Fruit fly (Drosophila melanogaster): ENCODE data around the gene Met.

Gene Met

DNA sequence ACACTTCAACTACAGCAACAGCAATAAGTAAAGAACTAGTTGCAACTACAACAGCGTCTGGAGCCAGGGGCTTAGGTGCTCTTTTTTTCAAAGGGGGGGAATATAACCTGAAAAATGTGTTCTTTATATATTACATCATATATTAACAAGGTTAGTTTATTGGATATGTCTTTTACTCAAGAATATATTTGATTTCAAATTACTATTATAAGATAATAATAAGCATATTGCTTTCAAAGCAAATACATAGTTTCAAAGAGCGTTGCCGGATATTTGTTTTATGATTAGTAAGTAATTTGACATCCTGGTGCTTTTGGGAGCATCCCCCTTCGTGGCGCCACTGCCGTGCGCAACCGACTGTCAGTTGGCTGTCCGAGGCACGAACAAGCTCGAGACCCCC is 43.2 kb downstream of the Met start (continued):
- TF ChIP-seq MTF-1 (GFP tag; optimal IDR thresholded peaks at IDR 0.05; ENCODE audit: borderline replicate concordance) (no peak), gfzf (GFP tag; optimal IDR thresholded peaks at IDR 0.05) (no peak), Nf-YB (GFP tag; optimal IDR thresholded peaks at IDR 0.05) (no peak), stc (GFP tag; IDR thresholded peaks at IDR 0.05) (peak; percentile 66), CG14710 (tag; optimal IDR thresholded peaks at IDR 0.05) (peak; percentile 40), Fer2 (tag; optimal IDR thresholded peaks at IDR 0.05) (peak; percentile 3), CG12769 (tag; optimal IDR thresholded peaks at IDR 0.05) (no peak), CG32532 (GFP tag; IDR thresholded peaks at IDR 0.05) (no peak), NfI (GFP tag; optimal IDR thresholded peaks at IDR 0.05) (peak; percentile 27), CG12942 (GFP tag; optimal IDR thresholded peaks at IDR 0.05) (peak; percentile 9), kni (GFP tag; optimal IDR thresholded peaks at IDR 0.05) (peak; percentile 19), unpg (GFP tag; optimal IDR thresholded peaks at IDR 0.05) (peak; percentile 59), CkIIα-i1 (GFP tag; IDR thresholded peaks at IDR 0.05) (no peak), sd (tag; optimal IDR thresholded peaks at IDR 0.05) (no peak), Gug (GFP tag; IDR thresholded peaks at IDR 0.05) (peak; percentile 30; the same call in 1 of the 4 replicates), zfh1 (GFP tag; IDR thresholded peaks at IDR 0.05) (0 out of 3 replicates have a peak, but pooled peaks have one; percentile 15), CG5953 (GFP tag; IDR thresholded peaks at IDR 0.05) (no peak), Med (GFP tag) (peak; percentile 18), CG7556 (GFP tag; optimal IDR thresholded peaks at IDR 0.05) (peak; percentile 54), run (tag; optimal IDR thresholded peaks at IDR 0.05) (peak; percentile 40), CG32767 (GFP tag; IDR thresholded peaks at IDR 0.05) (peak; percentile 35; the same call in 1 of the 2 replicates), CG17385 (GFP tag; optimal IDR thresholded peaks at IDR 0.05) (peak; percentile 39), CG3838 (GFP tag; optimal IDR thresholded peaks at IDR 0.05) (no peak), CG13296 (GFP tag; optimal IDR thresholded peaks at IDR 0.05) (peak; percentile 35), CG2712 (tag; optimal IDR thresholded peaks at IDR 0.05) (peak; percentile 60), Chrac-16 (GFP tag; optimal IDR thresholded peaks at IDR 0.05) (peak; percentile 22), lmd (GFP tag; IDR thresholded peaks at IDR 0.05) (peak; percentile 63), emc (GFP tag; optimal IDR thresholded peaks at IDR 0.05) (no peak), twi (tag; optimal IDR thresholded peaks at IDR 0.05) (peak; percentile 16), D19A (tag; optimal IDR thresholded peaks at IDR 0.05) (peak; percentile 58), CG15269 (tag; optimal IDR thresholded peaks at IDR 0.05) (peak; percentile 45), sob (GFP tag; IDR thresholded peaks at IDR 0.05) (peak; percentile 52; the same call in 1 of the 2 replicates), CG32772 (GFP tag; IDR thresholded peaks at IDR 0.05) (peak; percentile 46), row (GFP tag; IDR thresholded peaks at IDR 0.05) (peak; percentile 52), hbn (GFP tag; IDR thresholded peaks at IDR 0.05; ENCODE audit: partially characterized antibody) (no peak), CG12659 (GFP tag; optimal IDR thresholded peaks at IDR 0.05) (peak; percentile 33), ewg (GFP tag; optimal IDR thresholded peaks at IDR 0.05) (peak; percentile 24), Asciz (GFP tag; optimal IDR thresholded peaks at IDR 0.05) (peak; percentile 55), Sox102F (GFP tag; optimal IDR thresholded peaks at IDR 0.05) (peak; percentile 75), Hr78 (GFP tag; optimal IDR thresholded peaks at IDR 0.05) (peak in 1 of 2 experiments; percentile 42), CG17359 (tag; optimal IDR thresholded peaks at IDR 0.05) (peak; percentile 59), jigr1 (GFP tag; IDR thresholded peaks at IDR 0.05) (peak; percentile 42; the same call in 1 of the 3 replicates), trem (tag; optimal IDR thresholded peaks at IDR 0.05) (peak; percentile 45), Awh (GFP tag; IDR thresholded peaks at IDR 0.05) (0 out of 2 replicates have a peak, but pooled peaks have one; percentile 17), Ptx1 (GFP tag; IDR thresholded peaks at IDR 0.05) (peak; percentile 79), CG18764 (GFP tag; optimal IDR thresholded peaks at IDR 0.05) (peak; percentile 25), Usf (GFP tag; optimal IDR thresholded peaks at IDR 0.05) (no peak), MESR4 (GFP tag; optimal IDR thresholded peaks at IDR 0.05) (no peak), Nf-YC (tag; optimal IDR thresholded peaks at IDR 0.05) (peak; percentile 12), CG30403 (GFP tag; optimal IDR thresholded peaks at IDR 0.05) (peak; percentile 41)
